Worm (Caenorhabditis elegans): ENCODE data around the gene T18D3.1.

Gene T18D3.1

ce11 chrX:12502582-12502981 lies 48.0 kb downstream of the T18D3.1 start:
- peak; percentile 97; the same call in 1 of the 2 replicates for TF ChIP-seq Y53F4B.3 (GFP tag; IDR thresholded peaks at IDR 0.05)
- 0 out of 2 replicates have a peak, but pooled peaks have one; percentile 17 for TF ChIP-seq Y79H2A.3 (GFP tag; conservative IDR thresholded peaks at IDR 0.05)

ce11 chrX:12503288-12503803 lies 48.8 kb downstream of the T18D3.1 start, which contains the start of gene sdz-19:
Gene sdz-19 (minus strand): TSS chrX:12503338.
- TF ChIP-seq K11D2.4 (GFP tag; IDR thresholded peaks at IDR 0.05), result no peak
- no peak for TF ChIP-seq egl-44 (GFP tag; IDR thresholded peaks at IDR 0.05)
- no peak for TF ChIP-seq rcor-1 (GFP tag; IDR thresholded peaks at IDR 0.05)
- TF ChIP-seq attf-6 (GFP tag; IDR thresholded peaks at IDR 0.05), result 0 out of 2 replicates have a peak, but pooled peaks have one; percentile 22
- TF ChIP-seq C06A6.2 (GFP tag; conservative IDR thresholded peaks at IDR 0.05), result no peak
- TF ChIP-seq F39B2.1 (GFP tag; IDR thresholded peaks at IDR 0.05), result no peak
- no peak for TF ChIP-seq hmg-1.2 (GFP tag; IDR thresholded peaks at IDR 0.05)
- TF ChIP-seq bed-2 (GFP tag; IDR thresholded peaks at IDR 0.05), result no peak
- TF ChIP-seq Y95B8A.8 (GFP tag; IDR thresholded peaks at IDR 0.05), result no peak
- TF ChIP-seq nhr-179 (tag; optimal IDR thresholded peaks at IDR 0.05), result no peak
- no peak for TF ChIP-seq ztf-6 (GFP tag; IDR thresholded peaks at IDR 0.05)
- TF ChIP-seq let-607 (tag; optimal IDR thresholded peaks at IDR 0.05), result no peak
- TF ChIP-seq lin-40 (tag; optimal IDR thresholded peaks at IDR 0.05), result no peak
- no peak for TF ChIP-seq F10E7.11 (tag; optimal IDR thresholded peaks at IDR 0.05)
- no peak for TF ChIP-seq efl-1 (GFP tag; optimal IDR thresholded peaks at IDR 0.05)
- TF ChIP-seq egrh-3 (GFP tag; IDR thresholded peaks at IDR 0.05), result no peak
- no peak for TF ChIP-seq F23B12.7 (tag; optimal IDR thresholded peaks at IDR 0.05; ENCODE audit: insufficient read depth)
- no peak for TF ChIP-seq lin-54 (GFP tag; optimal IDR thresholded peaks at IDR 0.05)
- no peak for TF ChIP-seq F22D6.2 (tag; optimal IDR thresholded peaks at IDR 0.05)
- no peak for TF ChIP-seq fkh-3 (tag; optimal IDR thresholded peaks at IDR 0.05)
- TF ChIP-seq hrde-1 (tag; optimal IDR thresholded peaks at IDR 0.05; ENCODE audit: borderline replicate concordance), result no peak
- TF ChIP-seq ztf-25 (GFP tag; IDR thresholded peaks at IDR 0.05), result no peak
- no peak for TF ChIP-seq F33H1.4 (GFP tag; IDR thresholded peaks at IDR 0.05)
- TF ChIP-seq ztf-18 (tag; optimal IDR thresholded peaks at IDR 0.05), result no peak
- TF ChIP-seq let-526 (GFP tag; IDR thresholded peaks at IDR 0.05), result no peak
- TF ChIP-seq akir-1 (GFP tag; optimal IDR thresholded peaks at IDR 0.05), result no peak
- no peak for TF ChIP-seq Y79H2A.3 (GFP tag; conservative IDR thresholded peaks at IDR 0.05)
- no peak for TF ChIP-seq Y56A3A.18 (GFP tag; IDR thresholded peaks at IDR 0.05)
- peak; percentile 1 for TF ChIP-seq repo-1 (tag; optimal IDR thresholded peaks at IDR 0.05)
- TF ChIP-seq egl-18 (GFP tag; IDR thresholded peaks at IDR 0.05), result no peak
- TF ChIP-seq sdz-38 (tag; optimal IDR thresholded peaks at IDR 0.05), result no peak
- no peak for TF ChIP-seq madf-8 (GFP tag; conservative IDR thresholded peaks at IDR 0.05)
- TF ChIP-seq C17E4.6 (GFP tag; IDR thresholded peaks at IDR 0.05), result no peak
- no peak for TF ChIP-seq ztf-26 (tag; optimal IDR thresholded peaks at IDR 0.05)
- TF ChIP-seq ztf-3 (GFP tag; optimal IDR thresholded peaks at IDR 0.05), result no peak
- no peak for TF ChIP-seq ztf-28 (GFP tag; IDR thresholded peaks at IDR 0.05)
- TF ChIP-seq hsf-1 (GFP tag; IDR thresholded peaks at IDR 0.05), result no peak
- TF ChIP-seq ekl-4 (GFP tag; IDR thresholded peaks at IDR 0.05), result peak; percentile 36; the same call in 1 of the 2 replicates
- TF ChIP-seq T07F8.4 (tag; optimal IDR thresholded peaks at IDR 0.05), result no peak
- peak; percentile 32; the same call in 1 of the 2 replicates for TF ChIP-seq madf-6 (GFP tag; IDR thresholded peaks at IDR 0.05)
- no peak for TF ChIP-seq snpc-3.4 (tag; optimal IDR thresholded peaks at IDR 0.05)
- TF ChIP-seq cebp-1 (GFP tag; IDR thresholded peaks at IDR 0.05), result no peak
- TF ChIP-seq cebp-1 (tag; optimal IDR thresholded peaks at IDR 0.05), result peak; percentile 27
- no peak for TF ChIP-seq die-1 (tag; optimal IDR thresholded peaks at IDR 0.05)
- TF ChIP-seq nhr-27 (tag; optimal IDR thresholded peaks at IDR 0.05), result no peak
- no peak for TF ChIP-seq ZK185.1 (tag; optimal IDR thresholded peaks at IDR 0.05; ENCODE audit: poor library complexity, severe bottlenecking)
